Fruit fly (Drosophila melanogaster) whole organism, adult: ENCODE results near the gene CG46042.

Experiments used
- CG14711 ChIP-seq: fragments of 200-800 bp; sonication (Bioruptor generic); optimal IDR thresholded peaks from 2 replicates; lab custom pipeline; 2018; ENCODE audit warnings: missing biosample characterization, mild to moderate bottlenecking, missing genetic modification characterization, moderate library complexity
- CG33017 ChIP-seq: fragments of 200-800 bp; sonication (Bioruptor generic); optimal IDR thresholded peaks from 2 replicates; lab custom pipeline; 2018; ENCODE audit warnings: missing biosample characterization, mild to moderate bottlenecking, missing genetic modification characterization, moderate library complexity
- CG5204 ChIP-seq: fragments of 200-800 bp; sonication (Bioruptor generic); optimal IDR thresholded peaks from 2 replicates; lab custom pipeline; 2016; ENCODE audit warnings: missing biosample characterization, missing genetic modification characterization
- CG7101 ChIP-seq: fragments of 200-800 bp; sonication (Bioruptor generic); optimal IDR thresholded peaks from 2 replicates; lab custom pipeline; 2018; ENCODE audit warnings: missing biosample characterization, mild to moderate bottlenecking, missing genetic modification characterization, moderate library complexity
- Clk ChIP-seq: fragments of 200-800 bp; sonication (Bioruptor generic); optimal IDR thresholded peaks from 2 replicates; lab custom pipeline; 2017; ENCODE audit warnings: missing biosample characterization, missing genetic modification characterization
- Hr96 ChIP-seq: fragments of 200-800 bp; sonication (Bioruptor generic); optimal IDR thresholded peaks from 2 replicates; lab custom pipeline; 2016; ENCODE audit warnings: missing biosample characterization, missing genetic modification characterization
- bab1 ChIP-seq: fragments of 200-800 bp; sonication (Bioruptor generic); optimal IDR thresholded peaks from 3 replicates; lab custom pipeline; 2019; ENCODE audit warnings: missing biosample characterization, mild to moderate bottlenecking, missing genetic modification characterization, moderate library complexity
- cic ChIP-seq: fragments of 200-800 bp; sonication (Bioruptor generic); optimal IDR thresholded peaks from 2 replicates; lab custom pipeline; 2017; ENCODE audit warnings: missing biosample characterization, mild to moderate bottlenecking, missing genetic modification characterization, moderate library complexity
- cnc ChIP-seq, 2 experiments: fragments of >200 bp; optimal IDR thresholded peaks; 2 replicates each; lab custom pipeline; 2017
- kay ChIP-seq: fragments of 200-800 bp; sonication (Bioruptor generic); peaks from one replicate; lab custom pipeline; 2016; ENCODE audit warnings: missing biosample characterization, missing genetic modification characterization, borderline replicate concordance
- ovo ChIP-seq: fragments of 200-800 bp; sonication (Bioruptor generic); optimal IDR thresholded peaks from 2 replicates; lab custom pipeline; 2016; ENCODE audit warnings: missing biosample characterization, missing genetic modification characterization
- pad ChIP-seq: fragments of 200-800 bp; sonication (Bioruptor generic); optimal IDR thresholded peaks from 3 replicates; lab custom pipeline; 2017; ENCODE audit warnings: missing biosample characterization, missing genetic modification characterization, mild to moderate bottlenecking, moderate library complexity, missing genetic modification reagents
- tj ChIP-seq: fragments of 200-800 bp; sonication (Bioruptor generic); optimal IDR thresholded peaks from 3 replicates; lab custom pipeline; 2017; ENCODE audit warnings: missing biosample characterization, mild to moderate bottlenecking, missing genetic modification characterization, moderate library complexity
- toe ChIP-seq: fragments of 200-800 bp; sonication (Bioruptor generic); optimal IDR thresholded peaks from 2 replicates; lab custom pipeline; 2016; ENCODE audit warnings: missing biosample characterization, missing genetic modification characterization

- TF ChIP-seq tj (GFP tag; lab: Kevin White, UChicago) (no peak), cic (GFP tag; lab: Kevin White, UChicago) (no peak), kay (GFP tag; lab: Kevin White, UChicago) (no peak), CG33017 (tag; lab: Kevin White, UChicago) (no peak), ovo (GFP tag; lab: Kevin White, UChicago) (no peak), CG5204 (no peak), toe (GFP tag; lab: Kevin White, UChicago) (peak; percentile 35), CG7101 (tag; lab: Kevin White, UChicago) (peak; percentile 14), bab1 (no peak), pad (GFP tag; lab: Kevin White, UChicago) (no peak), Clk (GFP tag; lab: Kevin White, UChicago) (no peak), cnc (optimal IDR thresholded peaks at IDR 0.05; lab: Kevin White, UChicago) (no peak), CG14711 (tag; lab: Kevin White, UChicago) (peak; percentile 15), Hr96 (GFP tag; lab: Kevin White, UChicago) (peak; percentile 35)
Measured at dm6 chr3R:19892046-19892445, 50.2 kb downstream of the CG46042 start.
